Worm (Caenorhabditis elegans) whole organism, midembryonic: ENCODE measurements around the gene F09G2.8.

Source experiments
- T22C8.4 ChIP-seq: fragments of 200-800 bp; sonication (Bioruptor generic); IDR thresholded peaks from 2 replicates; pipeline ENCODE4 v1.3.6; 2022; ENCODE audit warnings: missing genetic modification characterization, missing compliant biosample characterization
- cog-1 ChIP-seq: sonication (generic microtip); optimal IDR thresholded peaks from 2 replicates; lab custom pipeline; 2016; ENCODE audit warnings: missing genetic modification characterization, missing compliant biosample characterization
- flt-1 ChIP-seq: fragments of 200-800 bp; sonication (Bioruptor generic); IDR thresholded peaks from 2 replicates; pipeline ENCODE4 v1.3.6; 2022; ENCODE audit warnings: missing genetic modification characterization, missing compliant biosample characterization
- klf-2 ChIP-seq: fragments of 200-800 bp; sonication (Bioruptor generic); conservative IDR thresholded peaks from 2 replicates; pipeline ENCODE4 v1.3.6; 2022; ENCODE audit warnings: missing genetic modification reagents, missing genetic modification characterization, missing compliant biosample characterization
- med-1 ChIP-seq: sonication (generic microtip); optimal IDR thresholded peaks from 2 replicates; lab custom pipeline; 2017; ENCODE audit warnings: missing genetic modification characterization, mild to moderate bottlenecking, missing compliant biosample characterization, antibody characterized with exemption, missing genetic modification reagents; ENCODE audit not compliant: insufficient read depth
- ref-1 ChIP-seq: fragments of 200-800 bp; sonication (Bioruptor generic); conservative IDR thresholded peaks from 2 replicates; pipeline ENCODE4 v1.3.6; 2022; ENCODE audit warnings: missing genetic modification reagents, missing genetic modification characterization, missing compliant biosample characterization
- tab-1 ChIP-seq: fragments of 200-800 bp; sonication (Bioruptor generic); IDR thresholded peaks from 2 replicates; pipeline ENCODE4 v1.3.6; 2022; ENCODE audit warnings: missing genetic modification characterization, missing compliant biosample characterization
- ztf-23 ChIP-seq: fragments of 200-800 bp; sonication (Bioruptor generic); IDR thresholded peaks from 2 replicates; pipeline ENCODE4 v1.3.6; 2022; ENCODE audit warnings: missing genetic modification reagents, missing genetic modification characterization, missing compliant biosample characterization
- ztf-29 ChIP-seq: fragments of 200-800 bp; sonication (Bioruptor generic); IDR thresholded peaks from 2 replicates; pipeline ENCODE4 v1.3.6; 2022; ENCODE audit warnings: missing genetic modification reagents, missing genetic modification characterization, missing compliant biosample characterization

F09G2.8 gene

ce11 chrV:7178843-7179242, 14.6 kb downstream of the F09G2.8 start, which contains the start of gene cpsf-2:
Gene cpsf-2 (plus strand): TSS chrV:7179172.
- no peak for TF ChIP-seq ztf-29
- no peak for TF ChIP-seq ztf-23 (GFP tag; lab: Robert Waterston, UW)
- no peak for TF ChIP-seq ref-1 (GFP tag; lab: Robert Waterston, UW)

ce11 chrV:7175201-7175600, 18.3 kb downstream of the F09G2.8 start, which contains the start of gene lgc-39:
Gene lgc-39 (plus strand): TSS chrV:7175501.
- TF ChIP-seq klf-2: no peak
- TF ChIP-seq cog-1: no peak
- TF ChIP-seq med-1 (GFP tag; lab: Kevin White, UChicago): no peak
- no peak for TF ChIP-seq ztf-29
- no peak for TF ChIP-seq flt-1 (GFP tag; lab: Robert Waterston, UW)
- no peak for TF ChIP-seq ref-1 (GFP tag; lab: Robert Waterston, UW)

- no peak for TF ChIP-seq tab-1 (GFP tag; lab: Robert Waterston, UW)
- TF ChIP-seq cog-1: no peak
- TF ChIP-seq ztf-29: no peak
- TF ChIP-seq ztf-23 (GFP tag; lab: Robert Waterston, UW): no peak
- no peak for TF ChIP-seq T22C8.4
- TF ChIP-seq ref-1 (GFP tag; lab: Robert Waterston, UW): no peak
- TF ChIP-seq flt-1 (GFP tag; lab: Robert Waterston, UW): no peak
- TF ChIP-seq med-1 (GFP tag; lab: Kevin White, UChicago): no peak
- TF ChIP-seq klf-2: no peak
Observed at ce11 chrV:7166709-7167108, 26.8 kb downstream of the F09G2.8 start, which contains the start of gene ugt-36. Gene ugt-36 (plus strand): TSS chrV:7167009.

ce11 chrV:7164210-7164609, 29.3 kb downstream of the F09G2.8 start, which contains the start of gene srh-83:
Gene srh-83 (plus strand): TSS chrV:7164510.
- no peak for TF ChIP-seq ztf-23 (GFP tag; lab: Robert Waterston, UW)

ce11 chrV:7163477-7164114, 29.9 kb downstream of the F09G2.8 start, which contains the start of gene ugt-41:
Gene ugt-41 (minus strand): TSS chrV:7163595.
- no peak for TF ChIP-seq med-1 (GFP tag; lab: Kevin White, UChicago)
- TF ChIP-seq flt-1 (GFP tag; lab: Robert Waterston, UW): no peak
- TF ChIP-seq T22C8.4: no peak
- no peak for TF ChIP-seq ref-1 (GFP tag; lab: Robert Waterston, UW)
- no peak for TF ChIP-seq cog-1
- TF ChIP-seq ztf-29: no peak
- no peak for TF ChIP-seq ztf-23 (GFP tag; lab: Robert Waterston, UW)
- no peak for TF ChIP-seq tab-1 (GFP tag; lab: Robert Waterston, UW)
- no peak for TF ChIP-seq klf-2

- TF ChIP-seq ref-1 (GFP tag; lab: Robert Waterston, UW): no peak
- TF ChIP-seq flt-1 (GFP tag; lab: Robert Waterston, UW): no peak
- no peak for TF ChIP-seq T22C8.4
- TF ChIP-seq ztf-23 (GFP tag; lab: Robert Waterston, UW): no peak
- TF ChIP-seq klf-2: no peak
- no peak for TF ChIP-seq med-1 (GFP tag; lab: Kevin White, UChicago)
Observed at ce11 chrV:7159391-7159790, 34.1 kb downstream of the F09G2.8 start, which contains the start of gene str-204. Gene str-204 (plus strand): TSS chrV:7159691.

ce11 chrV:7157089-7157488, 36.4 kb downstream of the F09G2.8 start, which contains the start of gene ugt-39:
Gene ugt-39 (plus strand): TSS chrV:7157142.
- no peak for TF ChIP-seq flt-1 (GFP tag; lab: Robert Waterston, UW)
- no peak for TF ChIP-seq tab-1 (GFP tag; lab: Robert Waterston, UW)
- TF ChIP-seq ztf-29: no peak
- TF ChIP-seq ref-1 (GFP tag; lab: Robert Waterston, UW): no peak
- no peak for TF ChIP-seq T22C8.4
- no peak for TF ChIP-seq cog-1
- TF ChIP-seq med-1 (GFP tag; lab: Kevin White, UChicago): no peak
- TF ChIP-seq klf-2: no peak

- no peak for TF ChIP-seq ztf-29
Observed at ce11 chrV:7156079-7156478, 37.4 kb downstream of the F09G2.8 start, which contains the start of gene F10D2.10. Gene F10D2.10 (minus strand): TSS chrV:7156179.

- TF ChIP-seq tab-1 (GFP tag; lab: Robert Waterston, UW) (no peak), ref-1 (GFP tag; lab: Robert Waterston, UW) (no peak), med-1 (GFP tag; lab: Kevin White, UChicago) (no peak), ztf-29 (no peak), T22C8.4 (no peak), ztf-23 (GFP tag; lab: Robert Waterston, UW) (no peak), klf-2 (no peak), cog-1 (no peak), flt-1 (GFP tag; lab: Robert Waterston, UW) (no peak)
Observed at ce11 chrV:7153046-7153445, 40.4 kb downstream of the F09G2.8 start, which contains the start of gene fat-7. Gene fat-7 (minus strand): TSS chrV:7153146.

ce11 chrV:7150570-7150969, 42.9 kb downstream of the F09G2.8 start, which contains the start of gene F10D2.8:
Gene F10D2.8 (minus strand): TSS chrV:7150714.
- TF ChIP-seq klf-2 (no peak), ztf-29 (no peak), flt-1 (GFP tag; lab: Robert Waterston, UW) (no peak), cog-1 (no peak), tab-1 (GFP tag; lab: Robert Waterston, UW) (no peak), T22C8.4 (no peak), ztf-23 (GFP tag; lab: Robert Waterston, UW) (no peak), med-1 (GFP tag; lab: Kevin White, UChicago) (no peak), ref-1 (GFP tag; lab: Robert Waterston, UW) (no peak)
